Fruit fly (Drosophila melanogaster) whole organism, wandering third instar larva: Measurements from ENCODE around the gene loj.

Source experiments
- CG32264 ChIP-seq: fragments of 200-800 bp; sonication (Bioruptor generic); optimal IDR thresholded peaks from 2 replicates; lab custom pipeline; 2016; ENCODE audit warnings: missing biosample characterization, missing genetic modification characterization
- CG9705 ChIP-seq: fragments of 200-800 bp; sonication (Bioruptor generic); optimal IDR thresholded peaks from 2 replicates; lab custom pipeline; 2018; ENCODE audit warnings: missing biosample characterization, mild to moderate bottlenecking, missing genetic modification characterization
- CrebA ChIP-seq: fragments of 200-800 bp; sonication (Bioruptor generic); optimal IDR thresholded peaks from 2 replicates; lab custom pipeline; 2016; ENCODE audit warnings: missing biosample characterization, mild to moderate bottlenecking, missing genetic modification characterization, borderline replicate concordance
- Dfd ChIP-seq: fragments of >200 bp; optimal IDR thresholded peaks from 2 replicates; lab custom pipeline; 2017; ENCODE audit warnings: missing biosample characterization, missing genetic modification characterization
- GATAd ChIP-seq: sonication (Bioruptor generic); optimal IDR thresholded peaks from 2 replicates; lab custom pipeline; 2016; ENCODE audit warnings: missing biosample characterization, missing genetic modification characterization
- HLH106 ChIP-seq: fragments of 200-800 bp; optimal IDR thresholded peaks from 3 replicates; lab custom pipeline; 2019; ENCODE audit warnings: missing biosample characterization, mild to moderate bottlenecking, missing genetic modification characterization, moderate library complexity
- Hnf4 ChIP-seq: fragments of 200-800 bp; sonication (Bioruptor generic); optimal IDR thresholded peaks from 2 replicates; lab custom pipeline; 2016; ENCODE audit warnings: missing biosample characterization, mild to moderate bottlenecking, missing genetic modification characterization
- Hr78 ChIP-seq: fragments of >200 bp; optimal IDR thresholded peaks from 2 replicates; lab custom pipeline; 2017; ENCODE audit warnings: missing biosample characterization, missing genetic modification characterization
- Hr83 ChIP-seq: fragments of 200-300 bp; sonication (Bioruptor generic); optimal IDR thresholded peaks from 2 replicates; lab custom pipeline; 2016; ENCODE audit warnings: missing biosample characterization, mild to moderate bottlenecking, missing genetic modification characterization, moderate library complexity; ENCODE audit not compliant: poor library complexity, severe bottlenecking
- Jra ChIP-seq: sonication (Bioruptor generic); optimal IDR thresholded peaks from 2 replicates; lab custom pipeline; 2016; ENCODE audit warnings: missing biosample characterization, missing genetic modification characterization
- Mio ChIP-seq: sonication (Bioruptor generic); optimal IDR thresholded peaks from 2 replicates; lab custom pipeline; 2016; ENCODE audit warnings: missing biosample characterization, missing genetic modification characterization
- Myc ChIP-seq: fragments of >200 bp; optimal IDR thresholded peaks from 2 replicates; lab custom pipeline; 2017
- N ChIP-seq: fragments of >200 bp; optimal IDR thresholded peaks from 2 replicates; lab custom pipeline; 2018; ENCODE audit warnings: missing biosample characterization, missing external identifiers, missing genetic modification characterization
- OdsH ChIP-seq: fragments of 200-800 bp; sonication (Bioruptor generic); optimal IDR thresholded peaks from 2 replicates; lab custom pipeline; 2016; ENCODE audit warnings: missing biosample characterization, mild to moderate bottlenecking, missing genetic modification characterization
- Rel ChIP-seq, 2 experiments: fragments of 200-800 bp; sonication (Bioruptor generic) in 1 of 2; optimal IDR thresholded peaks; 2 replicates in 1 of 2; 3 replicates in 1 of 2; lab custom pipeline; 2016 to 2019; ENCODE audit warnings: mild to moderate bottlenecking in 2 of 2, missing biosample characterization in 2 of 2, missing genetic modification characterization in 2 of 2, moderate library complexity in 1 of 2
- Sp1 ChIP-seq: fragments of 200-800 bp; sonication (Bioruptor generic); optimal IDR thresholded peaks from 3 replicates; lab custom pipeline; 2019; ENCODE audit warnings: missing biosample characterization, mild to moderate bottlenecking, missing genetic modification characterization, moderate library complexity
- br ChIP-seq: fragments of 200-800 bp; sonication (Bioruptor generic); optimal IDR thresholded peaks from 2 replicates; lab custom pipeline; 2016; ENCODE audit warnings: missing biosample characterization, missing genetic modification characterization
- brk ChIP-seq: fragments of 200-800 bp; sonication (Bioruptor generic); optimal IDR thresholded peaks from 2 replicates; lab custom pipeline; 2016; ENCODE audit warnings: missing biosample characterization, mild to moderate bottlenecking, missing genetic modification characterization
- dmrt93B ChIP-seq: fragments of 200-800 bp; sonication (Bioruptor generic); optimal IDR thresholded peaks from 2 replicates; lab custom pipeline; 2018; ENCODE audit warnings: missing biosample characterization, mild to moderate bottlenecking, missing genetic modification characterization
- dsf ChIP-seq: sonication (Bioruptor generic); optimal IDR thresholded peaks from 2 replicates; lab custom pipeline; 2016; ENCODE audit warnings: missing biosample characterization, missing genetic modification characterization, borderline replicate concordance
- ey ChIP-seq: fragments of 200-800 bp; sonication (Bioruptor generic); optimal IDR thresholded peaks from 2 replicates; lab custom pipeline; 2016; ENCODE audit warnings: missing biosample characterization, missing genetic modification characterization
- foxo ChIP-seq, 2 experiments: fragments of 200-800 bp; sonication (Bioruptor generic); optimal IDR thresholded peaks; 2 replicates in 1 of 2; 3 replicates in 1 of 2; lab custom pipeline; 2016 to 2017; ENCODE audit warnings: missing biosample characterization in 2 of 2, missing genetic modification characterization in 2 of 2
- fru ChIP-seq: fragments of 200-800 bp; sonication (Bioruptor generic); optimal IDR thresholded peaks from 3 replicates; lab custom pipeline; 2016; ENCODE audit warnings: missing biosample characterization, mild to moderate bottlenecking, missing genetic modification characterization
- h ChIP-seq: fragments of 200-800 bp; sonication (Bioruptor generic); optimal IDR thresholded peaks from 3 replicates; lab custom pipeline; 2016; ENCODE audit warnings: missing biosample characterization, mild to moderate bottlenecking, missing genetic modification characterization
- jim ChIP-seq: fragments of 175-275, 200-325 bp; sonication (Bioruptor generic); optimal IDR thresholded peaks from 2 replicates; lab custom pipeline; 2016; ENCODE audit warnings: missing biosample characterization, mild to moderate bottlenecking, missing genetic modification characterization
- lola ChIP-seq: fragments of >200 bp; optimal IDR thresholded peaks from 2 replicates; lab custom pipeline; 2017; ENCODE audit warnings: missing biosample characterization, missing genetic modification characterization
- pan ChIP-seq: fragments of >200 bp; optimal IDR thresholded peaks from 2 replicates; lab custom pipeline; 2017
- psq ChIP-seq: fragments of 200-800 bp; sonication (Bioruptor generic); optimal IDR thresholded peaks from 3 replicates; lab custom pipeline; 2017; ENCODE audit warnings: missing biosample characterization, mild to moderate bottlenecking, missing genetic modification characterization, moderate library complexity
- rgr ChIP-seq: fragments of 200-800 bp; sonication (Bioruptor generic); optimal IDR thresholded peaks from 3 replicates; lab custom pipeline; 2016; ENCODE audit warnings: missing biosample characterization, mild to moderate bottlenecking, missing genetic modification characterization
- sv ChIP-seq: fragments of 200-800 bp; sonication (Bioruptor generic); optimal IDR thresholded peaks from 3 replicates; lab custom pipeline; 2016; ENCODE audit warnings: missing biosample characterization, missing genetic modification characterization
- tai ChIP-seq: sonication (Bioruptor generic); optimal IDR thresholded peaks from 2 replicates; lab custom pipeline; 2016; ENCODE audit warnings: missing biosample characterization, missing genetic modification characterization
- usp ChIP-seq: fragments of >200 bp; optimal IDR thresholded peaks from 2 replicates; lab custom pipeline; 2017; ENCODE audit warnings: missing biosample characterization, missing genetic modification characterization
- woc ChIP-seq: sonication (Bioruptor generic); optimal IDR thresholded peaks from 2 replicates; lab custom pipeline; 2016; ENCODE audit warnings: missing biosample characterization, mild to moderate bottlenecking, missing genetic modification characterization

Gene loj

DNA sequence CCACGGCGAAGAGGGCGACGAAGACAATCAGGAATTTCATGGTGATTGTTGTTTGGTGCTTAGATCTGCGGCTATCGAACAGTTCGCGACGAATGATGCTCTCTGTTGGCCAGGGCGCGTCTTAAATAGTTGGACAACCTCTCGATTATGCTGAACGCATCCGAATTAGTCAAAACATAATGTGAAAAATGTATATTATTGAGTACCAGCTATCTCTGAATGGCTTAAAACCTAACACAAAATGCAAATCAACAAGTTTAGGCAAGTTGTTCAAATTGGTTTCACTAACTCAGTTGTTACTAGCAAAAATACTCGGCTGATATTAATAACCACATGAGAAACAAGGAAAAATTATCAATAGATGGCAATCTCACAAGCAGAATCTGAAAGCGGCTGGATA is 40.4 kb downstream of the loj start, which contains the start of gene Lcp65Ag1:
Gene Lcp65Ag1 (minus strand): TSS at position 101 of the 400 bp plus-strand sequence.
- TF ChIP-seq brk (GFP tag; lab: Kevin White, UChicago) (no peak), tai (GFP tag; lab: Kevin White, UChicago) (no peak), CG32264 (GFP tag; lab: Kevin White, UChicago) (no peak), usp (GFP tag; lab: Kevin White, UChicago) (no peak), Hr83 (GFP tag; lab: Kevin White, UChicago) (no peak), Mio (GFP tag; lab: Kevin White, UChicago) (no peak), HLH106 (tag; lab: Kevin White, UChicago) (no peak), Hnf4 (GFP tag; lab: Kevin White, UChicago) (no peak), sv (GFP tag; lab: Kevin White, UChicago) (no peak), dmrt93B (GFP tag; lab: Kevin White, UChicago) (no peak), CrebA (GFP tag; lab: Kevin White, UChicago) (no peak), jim (no peak), Rel (GFP tag; optimal IDR thresholded peaks at IDR 0.05; lab: Kevin White, UChicago) (no peak), Rel (tag; optimal IDR thresholded peaks at IDR 0.05; lab: Kevin White, UChicago) (no peak), foxo (GFP tag; optimal IDR thresholded peaks at IDR 0.05; lab: Kevin White, UChicago) (no peak), psq (GFP tag; lab: Kevin White, UChicago) (no peak), Hr78 (no peak), N (GFP tag; lab: Kevin White, UChicago) (no peak), Sp1 (GFP tag; lab: Kevin White, UChicago) (no peak), OdsH (GFP tag; lab: Kevin White, UChicago) (no peak), woc (GFP tag; lab: Kevin White, UChicago) (no peak)

DNA sequence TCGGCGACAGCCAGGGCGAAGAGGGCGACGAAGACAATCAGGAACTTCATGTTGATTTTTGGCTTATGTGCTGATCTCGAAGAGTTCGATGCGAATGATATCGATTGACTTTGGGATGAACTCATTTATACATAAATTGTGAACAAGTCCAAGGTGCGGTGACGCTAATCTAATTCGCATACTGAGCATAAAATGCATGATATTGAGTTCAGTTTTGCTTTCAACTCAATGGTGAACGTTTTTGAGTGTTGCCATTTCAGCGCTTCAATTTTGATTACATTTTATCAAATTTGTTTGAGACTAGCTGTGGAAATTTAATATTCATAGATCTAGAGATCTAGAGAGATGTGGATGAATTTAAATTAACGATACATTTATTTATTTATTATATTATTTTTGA is 41.9 kb downstream of the loj start, which contains the start of gene Lcp65Af:
Gene Lcp65Af (minus strand): TSS at position 101 of the 400 bp plus-strand sequence.
- TF ChIP-seq Rel (GFP tag; optimal IDR thresholded peaks at IDR 0.05; lab: Kevin White, UChicago) (no peak), Rel (tag; optimal IDR thresholded peaks at IDR 0.05; lab: Kevin White, UChicago) (no peak), ey (no peak), Myc (lab: Kevin White, UChicago) (no peak), N (GFP tag; lab: Kevin White, UChicago) (no peak), Dfd (GFP tag; lab: Kevin White, UChicago) (no peak), br (no peak), Jra (no peak), CrebA (GFP tag; lab: Kevin White, UChicago) (no peak), dmrt93B (GFP tag; lab: Kevin White, UChicago) (no peak)

dm6 chr3L:6138018-6138417 is 43.2 kb downstream of the loj start, which contains the start of gene Lcp65Ae:
Gene Lcp65Ae, minus strand, starts transcription at chr3L:6138118.
- TF ChIP-seq Dfd (GFP tag; lab: Kevin White, UChicago): no peak
- no peak for TF ChIP-seq CG9705 (GFP tag; lab: Kevin White, UChicago)
- TF ChIP-seq sv (GFP tag; lab: Kevin White, UChicago): no peak
- no peak for TF ChIP-seq brk (GFP tag; lab: Kevin White, UChicago)
- no peak for TF ChIP-seq h (GFP tag; lab: Kevin White, UChicago)
- no peak for TF ChIP-seq rgr (GFP tag; lab: Kevin White, UChicago)
- TF ChIP-seq HLH106 (tag; lab: Kevin White, UChicago): no peak
- TF ChIP-seq fru (GFP tag; lab: Kevin White, UChicago): no peak
- TF ChIP-seq OdsH (GFP tag; lab: Kevin White, UChicago): no peak
- no peak for TF ChIP-seq usp (GFP tag; lab: Kevin White, UChicago)
- TF ChIP-seq pan (lab: Kevin White, UChicago): no peak
- no peak for TF ChIP-seq woc (GFP tag; lab: Kevin White, UChicago)
- no peak for TF ChIP-seq jim
- TF ChIP-seq Myc (lab: Kevin White, UChicago): no peak
- no peak for TF ChIP-seq tai (GFP tag; lab: Kevin White, UChicago)
- TF ChIP-seq GATAd (GFP tag; lab: Kevin White, UChicago): no peak
- no peak for TF ChIP-seq Hr78
- no peak for TF ChIP-seq Hr83 (GFP tag; lab: Kevin White, UChicago)

- TF ChIP-seq lola: no peak
- no peak for TF ChIP-seq dsf (GFP tag; lab: Kevin White, UChicago)
- no peak for TF ChIP-seq jim
- TF ChIP-seq rgr (GFP tag; lab: Kevin White, UChicago): no peak
- no peak for TF ChIP-seq Sp1 (GFP tag; lab: Kevin White, UChicago)
- no peak for TF ChIP-seq CG9705 (GFP tag; lab: Kevin White, UChicago)
These were observed 43.8 kb downstream of the loj start for dm6 chr3L:6138586-6138985.
